Worm (Caenorhabditis elegans): ENCODE measurements around the gene nspc-17.

DNA sequence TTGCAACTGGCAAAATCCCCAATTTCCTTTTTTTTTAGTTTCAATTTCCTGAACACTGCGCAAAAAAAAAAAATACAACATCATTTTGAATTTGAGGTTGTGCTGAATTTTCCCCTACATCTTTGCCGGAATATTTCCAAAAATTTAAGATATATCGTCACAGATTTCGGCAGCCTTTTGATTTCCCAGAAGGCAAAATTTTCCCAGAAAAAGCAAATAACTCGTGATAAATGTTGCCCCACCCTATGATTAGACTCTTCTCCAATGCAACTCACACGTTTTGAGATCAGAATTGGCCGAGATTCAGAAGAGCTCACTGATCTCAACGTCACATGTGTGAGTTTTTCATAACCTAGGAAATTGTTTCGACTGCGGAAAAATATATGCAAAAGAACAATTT is 32.5 kb downstream of the nspc-17 start:
- TF ChIP-seq unc-62 (GFP tag; optimal IDR thresholded peaks at IDR 0.05) (no peak), F57C9.4 (tag; optimal IDR thresholded peaks at IDR 0.05) (no peak), ztf-22 (GFP tag; optimal IDR thresholded peaks at IDR 0.05) (no peak), nfya-1 (tag; optimal IDR thresholded peaks at IDR 0.05; ENCODE audit: borderline replicate concordance, insufficient read depth) (no peak), B0336.3 (GFP tag; IDR thresholded peaks at IDR 0.05) (no peak)

Data from whole organism, young adult.